Fruit fly (Drosophila melanogaster) whole organism, wandering third instar larva: ENCODE results near the gene CG31809.

Experiments
- Rel ChIP-seq, 2 experiments: fragments of 200-800 bp; sonication (Bioruptor generic) in 1 of 2; optimal IDR thresholded peaks; 2 replicates in 1 of 2; 3 replicates in 1 of 2; lab custom pipeline; 2016 to 2019; ENCODE audit warnings: mild to moderate bottlenecking in 2 of 2, missing biosample characterization in 2 of 2, missing genetic modification characterization in 2 of 2, moderate library complexity in 1 of 2
- br ChIP-seq: fragments of 200-800 bp; sonication (Bioruptor generic); optimal IDR thresholded peaks from 2 replicates; lab custom pipeline; 2016; ENCODE audit warnings: missing biosample characterization, missing genetic modification characterization
- fru ChIP-seq: fragments of 200-800 bp; sonication (Bioruptor generic); optimal IDR thresholded peaks from 3 replicates; lab custom pipeline; 2016; ENCODE audit warnings: missing biosample characterization, mild to moderate bottlenecking, missing genetic modification characterization

DNA sequence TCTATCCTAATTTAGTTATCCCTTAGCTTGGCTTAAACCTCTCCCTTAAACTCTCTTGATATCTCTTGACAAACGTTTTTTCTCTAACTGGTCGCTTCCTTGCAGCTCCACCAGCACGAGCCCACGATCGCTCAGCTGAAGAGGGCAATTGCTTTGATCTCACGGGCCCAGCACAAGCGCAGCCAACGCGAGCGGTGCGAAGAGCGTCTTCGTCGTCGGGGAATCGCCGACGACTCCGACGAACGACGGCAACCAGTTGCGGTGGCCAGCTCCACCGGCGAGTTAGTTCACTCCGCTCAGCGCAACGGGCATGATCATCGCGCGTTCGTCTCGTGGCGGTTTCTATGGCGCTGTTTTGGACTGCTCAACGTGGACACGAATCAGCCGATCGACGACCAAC lies 22.4 kb upstream of the CG31809 start:
- TF ChIP-seq br (GFP tag; lab: Kevin White, UChicago), result peak; percentile 4
- TF ChIP-seq fru (GFP tag; lab: Kevin White, UChicago), result no peak
- TF ChIP-seq Rel (GFP tag; optimal IDR thresholded peaks at IDR 0.05; lab: Kevin White, UChicago), result no peak
- TF ChIP-seq Rel (tag; optimal IDR thresholded peaks at IDR 0.05; lab: Kevin White, UChicago), result peak; percentile 29
